Worm (Caenorhabditis elegans) whole organism, L4 larva: ENCODE measurements around the gene ZK1248.5.

ENCODE experiments used
- F26F4.8 ChIP-seq: fragments of 200-800 bp; sonication (Bioruptor generic); conservative IDR thresholded peaks from 2 replicates; pipeline ENCODE4 v1.3.6; 2022; ENCODE audit warnings: missing genetic modification characterization, missing compliant biosample characterization
- F37D6.2 ChIP-seq: sonication (generic microtip); optimal IDR thresholded peaks from 2 replicates; lab custom pipeline; 2016; ENCODE audit warnings: mild to moderate bottlenecking, missing genetic modification characterization, missing compliant biosample characterization
- F44E2.7 ChIP-seq: fragments of 200-800 bp; sonication (Bioruptor generic); IDR thresholded peaks from 2 replicates; pipeline ENCODE4 v2.1.2; 2022; ENCODE audit warnings: missing genetic modification characterization, missing compliant biosample characterization
- R02D3.7 ChIP-seq: fragments of 150-350 bp; sonication (generic microtip); optimal IDR thresholded peaks from 3 replicates; lab custom pipeline; 2014; ENCODE audit warnings: missing biosample characterization, missing genetic modification characterization
- T20F7.1 ChIP-seq: fragments of 200-800 bp; sonication (Bioruptor generic); optimal IDR thresholded peaks from 2 replicates; lab custom pipeline; 2018; ENCODE audit warnings: mild to moderate bottlenecking, missing genetic modification characterization, missing compliant biosample characterization
- T26A8.4 ChIP-seq: fragments of 200-800 bp; sonication (Bioruptor generic); IDR thresholded peaks from 2 replicates; pipeline ENCODE4 v1.3.6; 2022; ENCODE audit warnings: missing genetic modification characterization, missing compliant biosample characterization
- Y5F2A.4 ChIP-seq: fragments of 200-800 bp; sonication (Bioruptor generic); optimal IDR thresholded peaks from 2 replicates; lab custom pipeline; 2018; ENCODE audit warnings: mild to moderate bottlenecking, missing genetic modification characterization, missing compliant biosample characterization
- aha-1 ChIP-seq: fragments of 150-350 bp; peaks from one replicate; lab custom pipeline; 2014; ENCODE audit warnings: missing biosample characterization, missing genetic modification characterization
- aly-2 ChIP-seq: sonication (generic microtip); optimal IDR thresholded peaks from 2 replicates; lab custom pipeline; 2018; ENCODE audit warnings: missing biosample characterization, missing genetic modification characterization
- ama-1 ChIP-seq: fragments of 150-350 bp; optimal IDR thresholded peaks from 2 replicates; lab custom pipeline; 2014; ENCODE audit warnings: inconsistent platforms, mixed read lengths
- attf-4 ChIP-seq: sonication (generic microtip); optimal IDR thresholded peaks from 3 replicates; lab custom pipeline; 2017; ENCODE audit warnings: missing biosample characterization, missing genetic modification characterization
- ceh-62 ChIP-seq: sonication (generic microtip); optimal IDR thresholded peaks from 2 replicates; lab custom pipeline; 2017; ENCODE audit warnings: missing biosample characterization, missing genetic modification characterization
- ceh-82 ChIP-seq: sonication (generic microtip); optimal IDR thresholded peaks from 2 replicates; lab custom pipeline; 2017; ENCODE audit warnings: missing biosample characterization, missing genetic modification characterization
- daf-12 ChIP-seq: fragments of 150-350 bp; optimal IDR thresholded peaks from 2 replicates; lab custom pipeline; 2014; ENCODE audit warnings: missing biosample characterization, missing genetic modification reagents, missing genetic modification characterization
- daf-19 ChIP-seq: fragments of 200-800 bp; sonication (Bioruptor generic); conservative IDR thresholded peaks from 2 replicates; pipeline ENCODE4 v1.3.6; 2022; ENCODE audit warnings: missing genetic modification characterization, missing compliant biosample characterization
- daf-8 ChIP-seq: fragments of 200-800 bp; sonication (Bioruptor generic); IDR thresholded peaks from 2 replicates; pipeline ENCODE4 v1.3.6; 2022; ENCODE audit warnings: missing genetic modification characterization, missing compliant biosample characterization
- dmd-8 ChIP-seq: fragments of 200-800 bp; sonication (Bioruptor generic); IDR thresholded peaks from 2 replicates; pipeline ENCODE4 v1.3.6; 2022; ENCODE audit warnings: missing genetic modification characterization, missing compliant biosample characterization
- duxl-1 ChIP-seq: sonication (generic microtip); optimal IDR thresholded peaks from 2 replicates; lab custom pipeline; 2016; ENCODE audit warnings: mild to moderate bottlenecking, missing genetic modification characterization, moderate library complexity, missing compliant biosample characterization; ENCODE audit not compliant: poor library complexity
- dve-1 ChIP-seq: sonication (generic microtip); optimal IDR thresholded peaks from 2 replicates; lab custom pipeline; 2017; ENCODE audit warnings: antibody characterized with exemption, mild to moderate bottlenecking, missing genetic modification characterization, missing compliant biosample characterization; ENCODE audit not compliant: insufficient read depth
- egl-27 ChIP-seq: sonication (generic microtip); optimal IDR thresholded peaks from 3 replicates; lab custom pipeline; 2017; ENCODE audit warnings: missing biosample characterization, missing genetic modification reagents, missing genetic modification characterization
- fos-1 ChIP-seq: fragments of 150-350 bp; optimal IDR thresholded peaks from 2 replicates; lab custom pipeline; 2014; ENCODE audit warnings: missing biosample characterization, missing genetic modification characterization
- gei-8 ChIP-seq: fragments of 200-800 bp; sonication (Bioruptor generic); optimal IDR thresholded peaks from 2 replicates; lab custom pipeline; 2018; ENCODE audit warnings: mild to moderate bottlenecking, missing genetic modification characterization, missing compliant biosample characterization
- hif-1 ChIP-seq, 2 experiments: sonication (generic microtip); optimal IDR thresholded peaks; 2 replicates each; lab custom pipeline; 2016 to 2017; ENCODE audit warnings: missing compliant biosample characterization in 2 of 2, missing genetic modification characterization in 2 of 2, missing genetic modification reagents in 2 of 2, missing genotype in 2 of 2, mild to moderate bottlenecking in 1 of 2
- hlh-11 ChIP-seq: fragments of 200-800 bp; sonication (Bioruptor generic); optimal IDR thresholded peaks from 2 replicates; lab custom pipeline; 2018; ENCODE audit warnings: mild to moderate bottlenecking, missing genetic modification characterization, missing compliant biosample characterization
- jun-1 ChIP-seq: fragments of 150-350 bp; optimal IDR thresholded peaks from 2 replicates; lab custom pipeline; 2014; ENCODE audit warnings: missing biosample characterization, missing genetic modification reagents, missing genetic modification characterization
- lin-15B ChIP-seq: fragments of 150-350 bp; sonication (generic microtip); optimal IDR thresholded peaks from 3 replicates; lab custom pipeline; 2014; ENCODE audit warnings: missing biosample characterization, missing genetic modification characterization
- lin-29 ChIP-seq: fragments of 200-800 bp; sonication (Bioruptor generic); IDR thresholded peaks from 2 replicates; pipeline ENCODE4 v1.3.6; 2022; ENCODE audit warnings: missing genetic modification reagents, missing genetic modification characterization, missing compliant biosample characterization
- lin-38 ChIP-seq: fragments of 200-800 bp; sonication (Bioruptor generic); IDR thresholded peaks from 2 replicates; pipeline ENCODE4 v1.3.6; 2022; ENCODE audit warnings: missing genetic modification reagents, missing genetic modification characterization, missing compliant biosample characterization
- mep-1 ChIP-seq: fragments of 150-350 bp; sonication (generic microtip); optimal IDR thresholded peaks from 3 replicates; lab custom pipeline; 2014; ENCODE audit warnings: missing biosample characterization, missing genetic modification characterization
- mxl-3 ChIP-seq: fragments of 200-800 bp; sonication (Bioruptor generic); optimal IDR thresholded peaks from 2 replicates; lab custom pipeline; 2018; ENCODE audit warnings: mild to moderate bottlenecking, missing genetic modification characterization, missing compliant biosample characterization
- nhr-11 ChIP-seq: fragments of 150-350 bp; optimal IDR thresholded peaks from 2 replicates; lab custom pipeline; 2014; ENCODE audit warnings: missing biosample characterization, missing genetic modification characterization
- nhr-237 ChIP-seq: sonication (generic microtip); optimal IDR thresholded peaks from 2 replicates; lab custom pipeline; 2017; ENCODE audit warnings: missing biosample characterization, missing genetic modification characterization
- nhr-25 ChIP-seq: sonication (generic microtip); optimal IDR thresholded peaks from 2 replicates; lab custom pipeline; 2017; ENCODE audit warnings: missing genetic modification characterization, mild to moderate bottlenecking, missing compliant biosample characterization, antibody characterized with exemption, moderate library complexity, borderline replicate concordance; ENCODE audit not compliant: insufficient read depth
- nhr-41 ChIP-seq: fragments of 200-800 bp; sonication (Bioruptor generic); IDR thresholded peaks from 2 replicates; pipeline ENCODE4 v1.3.6; 2022; ENCODE audit warnings: missing genetic modification reagents, missing genetic modification characterization, missing compliant biosample characterization
- nhr-42 ChIP-seq: fragments of 200-800 bp; sonication (Bioruptor generic); IDR thresholded peaks from 2 replicates; pipeline ENCODE4 v1.3.6; 2022; ENCODE audit warnings: missing genetic modification characterization, missing compliant biosample characterization
- nhr-48 ChIP-seq: sonication (generic microtip); optimal IDR thresholded peaks from 2 replicates; lab custom pipeline; 2016; ENCODE audit warnings: mild to moderate bottlenecking, missing genetic modification characterization, missing compliant biosample characterization
- nhr-76 ChIP-seq: fragments of 150-350 bp; optimal IDR thresholded peaks from 2 replicates; lab custom pipeline; 2014; ENCODE audit warnings: missing biosample characterization, missing genetic modification characterization
- nhr-77 ChIP-seq: fragments of 150-350 bp; optimal IDR thresholded peaks from 2 replicates; lab custom pipeline; 2014; ENCODE audit warnings: missing biosample characterization, missing genetic modification characterization
- rbr-2 ChIP-seq: sonication (generic microtip); optimal IDR thresholded peaks from 2 replicates; lab custom pipeline; 2016; ENCODE audit warnings: missing genotype, missing genetic modification characterization, missing compliant biosample characterization
- set-16 ChIP-seq: fragments of 200-800 bp; sonication (Bioruptor generic); IDR thresholded peaks from 2 replicates; pipeline ENCODE4 v1.3.6; 2022; ENCODE audit warnings: missing genetic modification reagents, missing genetic modification characterization, missing compliant biosample characterization
- snpc-4 ChIP-seq: fragments of 150-350 bp; optimal IDR thresholded peaks from 2 replicates; lab custom pipeline; 2014; ENCODE audit warnings: missing biosample characterization, missing genetic modification characterization
- spr-1 ChIP-seq: sonication (generic microtip); optimal IDR thresholded peaks from 2 replicates; lab custom pipeline; 2016; ENCODE audit warnings: mild to moderate bottlenecking, missing genetic modification characterization, missing compliant biosample characterization
- spr-3 ChIP-seq: fragments of 200-800 bp; sonication (Bioruptor generic); optimal IDR thresholded peaks from 2 replicates; lab custom pipeline; 2018; ENCODE audit warnings: mild to moderate bottlenecking, missing genetic modification characterization, missing compliant biosample characterization
- unc-130 ChIP-seq: sonication (generic microtip); optimal IDR thresholded peaks from 2 replicates; lab custom pipeline; 2016; ENCODE audit warnings: missing genetic modification reagents, missing genetic modification characterization, missing compliant biosample characterization
- unc-62 ChIP-seq, 3 experiments: fragments of 150-350 bp in 1 of 3; sonication (generic microtip); optimal IDR thresholded peaks in 2 of 3; peaks in 1 of 3; 1 replicate in 1 of 3; 2 replicates in 2 of 3; lab custom pipeline; 2014 to 2017; ENCODE audit warnings: missing biosample characterization in 3 of 3, missing genetic modification characterization in 3 of 3, missing genetic modification reagents in 3 of 3, missing genotype in 1 of 3
- vab-7 ChIP-seq: fragments of 200-800 bp; sonication (Bioruptor generic); IDR thresholded peaks from 2 replicates; pipeline ENCODE4 v1.3.6; 2022; ENCODE audit warnings: missing genetic modification reagents, missing genetic modification characterization, missing compliant biosample characterization
- zag-1 ChIP-seq: fragments of 150-350 bp; optimal IDR thresholded peaks from 2 replicates; lab custom pipeline; 2014; ENCODE audit warnings: missing biosample characterization, missing genetic modification characterization
- zfp-3 ChIP-seq: fragments of 200-800 bp; sonication (Bioruptor generic); conservative IDR thresholded peaks from 2 replicates; pipeline ENCODE4 v1.3.6; 2022; ENCODE audit warnings: missing genetic modification reagents, missing genetic modification characterization, missing compliant biosample characterization
- zip-11 ChIP-seq: fragments of 200-800 bp; sonication (Bioruptor generic); IDR thresholded peaks from 2 replicates; pipeline ENCODE4 v1.3.6; 2022; ENCODE audit warnings: missing genetic modification characterization, missing compliant biosample characterization
- zip-2 ChIP-seq: fragments of 150-350 bp; optimal IDR thresholded peaks from 2 replicates; lab custom pipeline; 2014; ENCODE audit warnings: missing biosample characterization, missing genetic modification characterization
- ztf-11 ChIP-seq: fragments of 150-350 bp; optimal IDR thresholded peaks from 2 replicates; lab custom pipeline; 2014; ENCODE audit warnings: missing biosample characterization, missing genetic modification characterization

The ZK1248.5 gene

ce11 chrII:5844694-5845129 is 34.4 kb downstream of the ZK1248.5 start (continued):
- TF ChIP-seq aha-1 (tag; lab: Kevin White, UChicago) (peak; percentile 100), nhr-41 (GFP tag; lab: Robert Waterston, UW) (peak; percentile 98), zag-1 (peak; percentile 97), dve-1 (peak; percentile 100), nhr-11 (tag; lab: Kevin White, UChicago) (peak; percentile 98), attf-4 (tag; lab: Kevin White, UChicago) (peak; percentile 48), T20F7.1 (peak; percentile 93), lin-29 (GFP tag; lab: Robert Waterston, UW) (peak; percentile 92), ztf-11 (tag; lab: Kevin White, UChicago) (peak; percentile 47), nhr-42 (GFP tag; lab: Robert Waterston, UW) (peak; percentile 97), unc-130 (GFP tag; lab: Kevin White, UChicago) (peak; percentile 93), daf-12 (tag; lab: Kevin White, UChicago) (peak; percentile 43), nhr-25 (tag; lab: Kevin White, UChicago) (peak; percentile 96), dmd-8 (GFP tag; lab: Robert Waterston, UW) (peak; percentile 83), T26A8.4 (GFP tag; lab: Robert Waterston, UW) (peak; percentile 100), nhr-48 (tag; lab: Kevin White, UChicago) (peak; percentile 97), zfp-3 (GFP tag; lab: Robert Waterston, UW) (peak; percentile 96), ceh-82 (tag; lab: Kevin White, UChicago) (peak; percentile 36), set-16 (GFP tag; lab: Robert Waterston, UW) (peak; percentile 83), spr-3 (peak; percentile 97), lin-38 (GFP tag; lab: Robert Waterston, UW) (peak; percentile 95), zip-2 (tag; lab: Kevin White, UChicago) (peak; percentile 91), vab-7 (GFP tag; lab: Robert Waterston, UW) (peak; percentile 87), nhr-77 (tag; lab: Kevin White, UChicago) (peak; percentile 98), mep-1 (tag; lab: Kevin White, UChicago) (peak; percentile 99), F26F4.8 (0 out of 2 replicates have a peak, but pooled peaks have one; percentile 34), nhr-237 (peak; percentile 70), unc-62 (GFP tag; optimal IDR thresholded peaks at IDR 0.05 in 1 of 2; lab: Kevin White, UChicago) (peak; percentile 85 to 100), unc-62 (tag; optimal IDR thresholded peaks at IDR 0.05; lab: Kevin White, UChicago) (peak; percentile 50), daf-19 (GFP tag; lab: Robert Waterston, UW) (peak; percentile 99), spr-1 (tag; lab: Kevin White, UChicago) (peak; percentile 97), hlh-11 (tag; lab: Kevin White, UChicago) (peak; percentile 99), nhr-76 (tag; lab: Kevin White, UChicago) (peak; percentile 77), lin-15B (tag; lab: Kevin White, UChicago) (peak; percentile 63), aly-2 (tag; lab: Kevin White, UChicago) (no peak), ama-1 (lab: Kevin White, UChicago) (peak; percentile 100), F37D6.2 (tag; lab: Kevin White, UChicago) (peak; percentile 97), egl-27 (tag; lab: Kevin White, UChicago) (peak; percentile 93), gei-8 (peak; percentile 94), fos-1 (tag; lab: Kevin White, UChicago) (peak; percentile 97), Y5F2A.4 (GFP tag; lab: Kevin White, UChicago) (peak; percentile 88), rbr-2 (tag; lab: Kevin White, UChicago) (peak; percentile 99), daf-8 (0 out of 2 replicates have a peak, but pooled peaks have one; percentile 20), hif-1 (tag; optimal IDR thresholded peaks at IDR 0.05; lab: Kevin White, UChicago) (peak; percentile 88 to 94), R02D3.7 (tag; lab: Kevin White, UChicago) (peak; percentile 58), F44E2.7 (GFP tag; lab: Robert Waterston, UW) (peak; percentile 78), snpc-4 (tag; lab: Kevin White, UChicago) (peak; percentile 98), duxl-1 (peak; percentile 96), zip-11 (0 out of 2 replicates have a peak, but pooled peaks have one; percentile 52), ceh-62 (peak; percentile 44), jun-1 (tag; lab: Kevin White, UChicago) (peak; percentile 98), mxl-3 (GFP tag; lab: Kevin White, UChicago) (peak; percentile 89)
